Worm (Caenorhabditis elegans): ENCODE data around the gene clc-19.
A peak's percentile ranks its signal among the peaks of the same experiment; 100 is the strongest.

clc-19 gene

DNA sequence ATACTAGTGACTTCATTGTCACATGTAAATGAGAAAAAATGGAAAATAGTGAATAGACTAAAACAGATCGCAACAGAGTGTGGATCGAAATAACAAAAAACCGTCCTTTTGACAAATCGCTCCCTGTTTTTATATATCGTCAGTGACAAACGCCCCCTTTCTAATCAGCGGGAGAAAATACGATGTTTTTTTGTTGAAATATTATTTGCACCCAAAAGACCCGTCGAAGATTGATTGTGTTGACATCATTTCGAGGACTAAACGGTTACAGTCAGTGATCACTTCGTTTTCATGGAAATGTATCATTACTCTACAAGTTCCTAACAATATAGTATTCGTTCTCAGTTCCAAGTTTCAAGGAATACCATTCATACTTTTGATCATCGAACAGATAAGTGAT lies 33.9 kb downstream of the clc-19 start, which contains the start of gene dos-3:
TSS of gene dos-3 (minus strand) at position 101 of the 400 bp plus-strand sequence.
- no peak for TF ChIP-seq lin-15B (tag; optimal IDR thresholded peaks at IDR 0.05)
- TF ChIP-seq rnt-1 (tag; optimal IDR thresholded peaks at IDR 0.05), result no peak
- TF ChIP-seq skn-1 (tag; optimal IDR thresholded peaks at IDR 0.05), result no peak
- no peak for TF ChIP-seq aly-2 (tag; optimal IDR thresholded peaks at IDR 0.05)
- TF ChIP-seq fkh-10 (GFP tag; optimal IDR thresholded peaks at IDR 0.05), result no peak
- no peak for TF ChIP-seq pqm-1 (tag; optimal IDR thresholded peaks at IDR 0.05)
- no peak for TF ChIP-seq nhr-20 (tag; optimal IDR thresholded peaks at IDR 0.05)
- no peak for TF ChIP-seq lin-35 (GFP tag; optimal IDR thresholded peaks at IDR 0.05)
- TF ChIP-seq nhr-84 (tag; optimal IDR thresholded peaks at IDR 0.05), result no peak

DNA sequence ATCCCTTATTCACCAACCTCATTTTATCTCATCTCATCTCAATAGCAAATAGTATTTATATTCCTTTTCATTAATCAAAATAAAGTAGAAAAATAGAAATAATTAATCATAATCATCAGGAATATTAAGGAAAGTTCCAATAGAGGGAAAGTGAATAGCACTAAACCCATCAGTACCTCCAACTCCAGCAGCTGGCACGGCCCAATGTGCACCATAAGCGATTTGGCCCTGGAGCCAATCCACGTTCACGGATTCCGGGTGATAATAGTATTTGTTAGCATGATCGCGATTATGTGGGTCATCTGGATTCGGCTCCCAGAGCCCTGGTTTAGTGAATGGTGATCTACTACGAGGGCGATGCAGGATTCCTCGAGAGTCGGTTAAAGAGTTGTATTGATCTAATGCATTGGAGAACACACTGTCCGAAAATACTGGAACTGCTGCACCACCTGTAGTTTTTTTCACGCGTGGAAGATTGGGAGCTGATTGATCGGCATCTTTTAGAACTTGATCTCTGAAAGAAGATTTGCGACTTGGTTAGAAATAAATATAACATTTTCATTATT lies 37.6 kb downstream of the clc-19 start:
- TF ChIP-seq ztf-11 (tag; optimal IDR thresholded peaks at IDR 0.05) (peak in 1 of 2 experiments; percentile 63), unc-30 (tag; optimal IDR thresholded peaks at IDR 0.05) (no peak), nhr-77 (tag; optimal IDR thresholded peaks at IDR 0.05) (peak; percentile 51), ztf-4 (tag; optimal IDR thresholded peaks at IDR 0.05) (peak; percentile 81), mab-9 (GFP tag; IDR thresholded peaks at IDR 0.05) (no peak), nhr-19 (GFP tag; conservative IDR thresholded peaks at IDR 0.05) (peak; percentile 42; the same call in 1 of the 2 replicates), skn-1 (tag; optimal IDR thresholded peaks at IDR 0.05) (peak; percentile 30), isw-1 (GFP tag; IDR thresholded peaks at IDR 0.05) (peak; percentile 36; the same call in 1 of the 2 replicates), C04F5.9 (tag; optimal IDR thresholded peaks at IDR 0.05) (no peak), fkh-4 (tag; optimal IDR thresholded peaks at IDR 0.05; ENCODE audit: borderline replicate concordance) (no peak), nhr-90 (tag; optimal IDR thresholded peaks at IDR 0.05; ENCODE audit: poor library complexity) (peak; percentile 69), lin-13 (GFP tag; optimal IDR thresholded peaks at IDR 0.05) (no peak), fkh-8 (tag; optimal IDR thresholded peaks at IDR 0.05) (peak; percentile 24), F16B12.6 (tag; optimal IDR thresholded peaks at IDR 0.05) (no peak), C34B4.2 (tag; optimal IDR thresholded peaks at IDR 0.05) (peak; percentile 55), lin-39 (tag; optimal IDR thresholded peaks at IDR 0.05) (no peak), ets-5 (GFP tag; IDR thresholded peaks at IDR 0.05) (peak; percentile 94; the same call in 1 of the 2 replicates), pqm-1 (tag; optimal IDR thresholded peaks at IDR 0.05) (no peak), elt-3 (tag; optimal IDR thresholded peaks at IDR 0.05) (no peak), hlh-4 (tag; optimal IDR thresholded peaks at IDR 0.05) (no peak), alr-1 (tag; optimal IDR thresholded peaks at IDR 0.05; ENCODE audit: borderline replicate concordance) (no peak), sup-37 (GFP tag; optimal IDR thresholded peaks at IDR 0.05) (peak; percentile 74), blmp-1 (tag; optimal IDR thresholded peaks at IDR 0.05) (no peak), zip-4 (GFP tag; optimal IDR thresholded peaks at IDR 0.05) (no peak), nhr-237 (tag; optimal IDR thresholded peaks at IDR 0.05) (no peak), nhr-28 (tag; optimal IDR thresholded peaks at IDR 0.05) (peak; percentile 7), ceh-82 (tag; optimal IDR thresholded peaks at IDR 0.05) (no peak), nhr-85 (tag) (peak; percentile 75), ama-1 (optimal IDR thresholded peaks at IDR 0.05) (peak; percentile 97), aha-1 (tag; optimal IDR thresholded peaks at IDR 0.05) (no peak), nhr-47 (tag; optimal IDR thresholded peaks at IDR 0.05) (peak; percentile 68), nhr-11 (tag; optimal IDR thresholded peaks at IDR 0.05) (peak; percentile 22), mep-1 (tag; optimal IDR thresholded peaks at IDR 0.05) (no peak), unc-62 (GFP tag; optimal IDR thresholded peaks at IDR 0.05) (no peak), jun-1 (tag; optimal IDR thresholded peaks at IDR 0.05) (peak; percentile 68), mdl-1 (tag; optimal IDR thresholded peaks at IDR 0.05) (no peak), rnt-1 (tag; optimal IDR thresholded peaks at IDR 0.05) (peak; percentile 38), fkh-10 (GFP tag; optimal IDR thresholded peaks at IDR 0.05) (peak; percentile 60), lin-35 (GFP tag; optimal IDR thresholded peaks at IDR 0.05) (peak in 1 of 2 experiments; percentile 19), nhr-12 (tag; optimal IDR thresholded peaks at IDR 0.05) (no peak), grh-1 (GFP tag; IDR thresholded peaks at IDR 0.05) (peak; percentile 66), lir-3 (tag; optimal IDR thresholded peaks at IDR 0.05; ENCODE audit: poor library complexity) (no peak), nhr-76 (tag; optimal IDR thresholded peaks at IDR 0.05) (no peak), nhr-84 (tag; optimal IDR thresholded peaks at IDR 0.05) (no peak), irx-1 (tag; optimal IDR thresholded peaks at IDR 0.05) (no peak), efl-3 (GFP tag; optimal IDR thresholded peaks at IDR 0.05) (no peak), pag-3 (tag; optimal IDR thresholded peaks at IDR 0.05; ENCODE audit: borderline replicate concordance, insufficient read depth) (no peak)
